Worm (Caenorhabditis elegans): Measurements from ENCODE around the gene cyp-32A1.

DNA sequence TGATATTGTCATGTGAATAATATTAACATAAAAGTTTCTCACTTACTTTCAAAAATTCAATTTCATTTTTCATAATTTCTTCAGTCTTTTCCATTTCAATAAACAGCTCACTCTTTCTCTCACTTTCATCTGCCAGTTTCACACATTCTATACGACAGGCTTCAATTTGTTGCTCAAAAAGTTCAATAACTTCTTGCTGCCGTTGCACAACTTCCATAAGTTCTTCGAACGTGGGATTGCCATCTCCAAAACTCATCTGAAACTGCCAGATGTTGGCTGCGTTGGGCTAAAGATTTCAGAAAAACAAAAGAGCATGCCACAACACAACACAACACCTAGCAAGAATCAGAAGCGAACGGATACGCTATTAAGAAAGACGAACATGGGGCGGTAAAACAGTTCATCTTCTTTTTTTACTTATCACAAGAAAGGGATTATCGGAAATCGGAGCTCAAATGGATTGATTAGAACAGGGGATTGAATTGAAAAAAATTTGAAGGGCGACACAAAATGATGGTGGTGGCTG is 48.3 kb upstream of the cyp-32A1 start:
- TF ChIP-seq snpc-4 (tag; optimal IDR thresholded peaks at IDR 0.05) (no peak), elt-3 (tag; optimal IDR thresholded peaks at IDR 0.05) (no peak), aly-2 (tag; optimal IDR thresholded peaks at IDR 0.05) (no peak), mdl-1 (tag; optimal IDR thresholded peaks at IDR 0.05) (no peak)

Measured in whole organism, L2 larva.